Fruit fly (Drosophila melanogaster): Measurements from ENCODE around the gene tim.
A peak's percentile ranks its signal among the peaks of the same experiment; 100 is the strongest.

tim gene

dm6 chr2L:3465426-3465825 is 42.5 kb downstream of the tim start (continued):
- TF ChIP-seq CG16863 (GFP tag; optimal IDR thresholded peaks at IDR 0.05) (no peak), E2f1 (GFP tag; IDR thresholded peaks at IDR 0.05) (no peak), hkb (optimal IDR thresholded peaks at IDR 0.05) (no peak), hkb (GFP tag; IDR thresholded peaks at IDR 0.05) (no peak), gce (GFP tag; IDR thresholded peaks at IDR 0.05) (no peak), Drgx (GFP tag; IDR thresholded peaks at IDR 0.05) (0 out of 2 replicates have a peak, but pooled peaks have one; percentile 16), scrt (GFP tag; optimal IDR thresholded peaks at IDR 0.05) (no peak), CG12391 (tag; optimal IDR thresholded peaks at IDR 0.05) (no peak), al (GFP tag; IDR thresholded peaks at IDR 0.05) (no peak), gro (GFP tag; optimal IDR thresholded peaks at IDR 0.05) (no peak), CkIIα-i1 (GFP tag; IDR thresholded peaks at IDR 0.05) (no peak), sna (GFP tag; IDR thresholded peaks at IDR 0.05; ENCODE audit: partially characterized antibody) (no peak), Myb (GFP tag; optimal IDR thresholded peaks at IDR 0.05) (no peak), da (GFP tag; optimal IDR thresholded peaks at IDR 0.05) (no peak), CG4328 (GFP tag; optimal IDR thresholded peaks at IDR 0.05) (no peak), slbo (GFP tag; IDR thresholded peaks at IDR 0.05) (0 out of 2 replicates have a peak, but pooled peaks have one; percentile 18), lov (optimal IDR thresholded peaks at IDR 0.05) (no peak), lov (GFP tag; IDR thresholded peaks at IDR 0.05) (no peak), Nf-YC (tag; optimal IDR thresholded peaks at IDR 0.05) (no peak), vnd (GFP tag; IDR thresholded peaks at IDR 0.05; ENCODE audit: partially characterized antibody) (no peak), CG7357 (GFP tag; IDR thresholded peaks at IDR 0.05) (no peak), fd3F (GFP tag; optimal IDR thresholded peaks at IDR 0.05) (no peak), CG31365 (tag; optimal IDR thresholded peaks at IDR 0.05) (no peak), CG8388 (GFP tag; optimal IDR thresholded peaks at IDR 0.05) (no peak), CG9932 (GFP tag; IDR thresholded peaks at IDR 0.05) (no peak), Hand (GFP tag; optimal IDR thresholded peaks at IDR 0.05) (no peak), caup (GFP tag; optimal IDR thresholded peaks at IDR 0.05; ENCODE audit: severe bottlenecking) (no peak), YL-1 (GFP tag; optimal IDR thresholded peaks at IDR 0.05) (no peak), CG32532 (GFP tag; IDR thresholded peaks at IDR 0.05) (no peak), Rfx (GFP tag; IDR thresholded peaks at IDR 0.05) (0 out of 2 replicates have a peak, but pooled peaks have one; percentile 20), Dad (GFP tag; optimal IDR thresholded peaks at IDR 0.05) (no peak), Abd-B (GFP tag; optimal IDR thresholded peaks at IDR 0.05) (no peak), CG11696 (GFP tag; IDR thresholded peaks at IDR 0.05) (peak; percentile 76), ERR (GFP tag; optimal IDR thresholded peaks at IDR 0.05) (no peak), Fer3 (tag; optimal IDR thresholded peaks at IDR 0.05) (no peak), pros (GFP tag; optimal IDR thresholded peaks at IDR 0.05) (no peak), CG15696 (tag; optimal IDR thresholded peaks at IDR 0.05) (no peak)

dm6 chr2L:3461760-3462159 is 46.2 kb downstream of the tim start, which contains the start of gene CG3246:
Gene CG3246 (minus strand): TSS chr2L:3461952.
- TF ChIP-seq cg (GFP tag; optimal IDR thresholded peaks at IDR 0.05): no peak
- 0 out of 2 replicates have a peak, but pooled peaks have one; percentile 7 for TF ChIP-seq Bgb (GFP tag; IDR thresholded peaks at IDR 0.05; ENCODE audit: partially characterized antibody)
- TF ChIP-seq CG11695 (GFP tag; IDR thresholded peaks at IDR 0.05): no peak
- no peak for TF ChIP-seq Fer1 (GFP tag; optimal IDR thresholded peaks at IDR 0.05)
- TF ChIP-seq cas (GFP tag; IDR thresholded peaks at IDR 0.05): no peak
- TF ChIP-seq CG8765 (GFP tag; IDR thresholded peaks at IDR 0.05): no peak
- TF ChIP-seq CG17186 (GFP tag; optimal IDR thresholded peaks at IDR 0.05): no peak
- no peak for TF ChIP-seq row (GFP tag; IDR thresholded peaks at IDR 0.05)
- peak; percentile 57 for TF ChIP-seq sug (tag; optimal IDR thresholded peaks at IDR 0.05)
- TF ChIP-seq CG7987 (GFP tag; optimal IDR thresholded peaks at IDR 0.05): peak; percentile 15
- no peak for TF ChIP-seq Lhr (GFP tag; optimal IDR thresholded peaks at IDR 0.05)
- TF ChIP-seq H2.0 (GFP tag; IDR thresholded peaks at IDR 0.05): no peak
- no peak for TF ChIP-seq stc (GFP tag; IDR thresholded peaks at IDR 0.05)
- peak; percentile 61 for TF ChIP-seq CG34376 (GFP tag; optimal IDR thresholded peaks at IDR 0.05)
- no peak for TF ChIP-seq danr (GFP tag; IDR thresholded peaks at IDR 0.05)
- TF ChIP-seq CG10431 (GFP tag; optimal IDR thresholded peaks at IDR 0.05): no peak
- TF ChIP-seq CG3407 (GFP tag; optimal IDR thresholded peaks at IDR 0.05): no peak
